Fruit fly (Drosophila melanogaster) whole organism, embryonic: ENCODE measurements around the gene CG13838.
A peak's percentile ranks its signal among the peaks of the same experiment; 100 is the strongest.

Source experiments
- Bgb ChIP-seq: fragments of 200-800 bp; sonication (Bioruptor generic); IDR thresholded peaks from 2 replicates; pipeline ENCODE4 v1.3.6; 2022; ENCODE audit warnings: missing biosample characterization, missing genetic modification characterization; ENCODE audit not compliant: partially characterized antibody
- CG10959 ChIP-seq: fragments of 200-800 bp; sonication (Bioruptor generic); IDR thresholded peaks from 2 replicates; pipeline ENCODE4 v1.3.6; 2022; ENCODE audit warnings: missing biosample characterization, missing genetic modification characterization
- CG11398 ChIP-seq: fragments of 200-800 bp; sonication (Bioruptor generic); optimal IDR thresholded peaks from 2 replicates; lab custom pipeline; 2016; ENCODE audit warnings: missing biosample characterization, missing genetic modification characterization
- CG11696 ChIP-seq: fragments of 200-800 bp; sonication (Bioruptor generic); IDR thresholded peaks from 2 replicates; pipeline ENCODE4 v1.3.6; 2022; ENCODE audit warnings: missing biosample characterization, missing genetic modification characterization
- CG12391 ChIP-seq: fragments of 200-800 bp; sonication (Bioruptor generic); optimal IDR thresholded peaks from 3 replicates; lab custom pipeline; 2018; ENCODE audit warnings: missing biosample characterization, mild to moderate bottlenecking, missing genetic modification characterization, moderate library complexity
- CG12769 ChIP-seq: fragments of 200-800 bp; sonication (Bioruptor generic); optimal IDR thresholded peaks from 2 replicates; lab custom pipeline; 2019; ENCODE audit warnings: missing biosample characterization, mild to moderate bottlenecking, missing genetic modification characterization, moderate library complexity
- CG13287 ChIP-seq: fragments of 200-800 bp; sonication (Bioruptor generic); IDR thresholded peaks from 2 replicates; pipeline ENCODE4 v1.3.6; 2022; ENCODE audit warnings: missing biosample characterization, missing genetic modification characterization; ENCODE audit not compliant: partially characterized antibody
- CG14050 ChIP-seq: fragments of 200-800 bp; sonication (Bioruptor generic); IDR thresholded peaks from 3 replicates; pipeline ENCODE4 v1.3.6; 2022; ENCODE audit warnings: missing biosample characterization, missing genetic modification characterization
- CG15073 ChIP-seq: fragments of 200-800 bp; sonication (Bioruptor generic); optimal IDR thresholded peaks from 2 replicates; lab custom pipeline; 2016; ENCODE audit warnings: missing biosample characterization, missing genetic modification characterization
- CG15514 ChIP-seq: fragments of 200-800 bp; sonication (Bioruptor generic); optimal IDR thresholded peaks from 3 replicates; lab custom pipeline; 2017; ENCODE audit warnings: missing biosample characterization, missing genetic modification characterization, mild to moderate bottlenecking, moderate library complexity, missing genetic modification reagents
- CG15601 ChIP-seq: fragments of 200-800 bp; sonication (Bioruptor generic); optimal IDR thresholded peaks from 3 replicates; lab custom pipeline; 2019; ENCODE audit warnings: missing biosample characterization, mild to moderate bottlenecking, missing genetic modification characterization, moderate library complexity
- CG15696 ChIP-seq: fragments of 200-800 bp; sonication (Bioruptor generic); optimal IDR thresholded peaks from 2 replicates; lab custom pipeline; 2019; ENCODE audit warnings: missing biosample characterization, mild to moderate bottlenecking, missing genetic modification characterization, moderate library complexity
- CG1647 ChIP-seq: fragments of 200-800 bp; sonication (Bioruptor generic); optimal IDR thresholded peaks from 3 replicates; lab custom pipeline; 2016; ENCODE audit warnings: missing biosample characterization, missing genetic modification characterization
- CG16779 ChIP-seq: fragments of 200-800 bp; sonication (Bioruptor generic); IDR thresholded peaks from 2 replicates; pipeline ENCODE4 v1.3.6; 2022; ENCODE audit warnings: missing biosample characterization, missing genetic modification characterization
- CG18476 ChIP-seq: fragments of 200-800 bp; sonication (Bioruptor generic); optimal IDR thresholded peaks from 2 replicates; lab custom pipeline; 2016; ENCODE audit warnings: missing biosample characterization, mild to moderate bottlenecking, missing genetic modification characterization
- CG3281 ChIP-seq: fragments of 200-800 bp; sonication (Bioruptor generic); optimal IDR thresholded peaks from 3 replicates; lab custom pipeline; 2017; ENCODE audit warnings: missing biosample characterization, mild to moderate bottlenecking, missing genetic modification characterization
- CG4707 ChIP-seq: fragments of 200-800 bp; sonication (Bioruptor generic); optimal IDR thresholded peaks from 2 replicates; lab custom pipeline; 2018; ENCODE audit warnings: missing biosample characterization, mild to moderate bottlenecking, missing genetic modification characterization, moderate library complexity
- CG6683 ChIP-seq: fragments of 200-800 bp; sonication (Bioruptor generic); optimal IDR thresholded peaks from 2 replicates; lab custom pipeline; 2017; ENCODE audit warnings: missing biosample characterization, mild to moderate bottlenecking, missing genetic modification characterization, missing genetic modification reagents
- CG6791 ChIP-seq: fragments of 200-800 bp; sonication (Bioruptor generic); IDR thresholded peaks from 3 replicates; pipeline ENCODE4 v1.3.6; 2022; ENCODE audit warnings: missing biosample characterization, missing genetic modification characterization; ENCODE audit not compliant: partially characterized antibody
- Chrac-16 ChIP-seq: fragments of 200-800 bp; sonication (Bioruptor generic); optimal IDR thresholded peaks from 3 replicates; lab custom pipeline; 2016; ENCODE audit warnings: missing biosample characterization, missing genetic modification characterization
- Dad ChIP-seq: fragments of 200-800 bp; sonication (Bioruptor generic); optimal IDR thresholded peaks from 3 replicates; lab custom pipeline; 2016; ENCODE audit warnings: missing biosample characterization, missing genetic modification characterization
- Dfd ChIP-seq, 2 experiments: fragments of >200 bp; optimal IDR thresholded peaks; 2 replicates each; lab custom pipeline; 2017; ENCODE audit warnings: missing biosample characterization in 2 of 2, missing genetic modification characterization in 2 of 2
- Eip74EF ChIP-seq, 2 experiments: fragments of 200-800 bp in 1 of 2; fragments of >200 bp in 1 of 2; sonication (Bioruptor generic) in 1 of 2; optimal IDR thresholded peaks; 2 replicates each; lab custom pipeline; 2017 to 2019; ENCODE audit warnings: missing biosample characterization in 2 of 2, missing genetic modification characterization in 2 of 2, mild to moderate bottlenecking in 1 of 2, moderate library complexity in 1 of 2
- GATAe ChIP-seq: fragments of 200-800 bp; sonication (Bioruptor generic); conservative IDR thresholded peaks from 2 replicates; pipeline ENCODE4 v1.3.6; 2022; ENCODE audit warnings: missing biosample characterization, missing genetic modification characterization
- Gsc ChIP-seq: fragments of 200-800 bp; sonication (Bioruptor generic); IDR thresholded peaks from 2 replicates; pipeline ENCODE4 v1.3.6; 2022; ENCODE audit warnings: missing biosample characterization, missing genetic modification characterization
- H15 ChIP-seq: fragments of 200-800 bp; sonication (Bioruptor generic); IDR thresholded peaks from 3 replicates; pipeline ENCODE4 v1.3.6; 2022; ENCODE audit warnings: missing biosample characterization, missing genetic modification characterization
- HLH54F ChIP-seq: fragments of 200-800 bp; sonication (Bioruptor generic); optimal IDR thresholded peaks from 3 replicates; lab custom pipeline; 2016; ENCODE audit warnings: missing biosample characterization, missing genetic modification characterization
- Hr3 ChIP-seq: fragments of 200-800 bp; sonication (Bioruptor generic); optimal IDR thresholded peaks from 3 replicates; lab custom pipeline; 2016; ENCODE audit warnings: missing biosample characterization, missing genetic modification characterization
- Hr51 ChIP-seq, 2 experiments: fragments of 200-800 bp; sonication (Bioruptor generic); optimal IDR thresholded peaks; 2 replicates in 1 of 2; 3 replicates in 1 of 2; lab custom pipeline; 2016 to 2018; ENCODE audit warnings: missing biosample characterization in 2 of 2, missing genetic modification characterization in 2 of 2, mild to moderate bottlenecking in 1 of 2, moderate library complexity in 1 of 2
- Hr78 ChIP-seq, 2 experiments: fragments of 200-800 bp in 1 of 2; fragments of >200 bp in 1 of 2; sonication (Bioruptor generic) in 1 of 2; optimal IDR thresholded peaks; 2 replicates each; lab custom pipeline; 2017 to 2019; ENCODE audit warnings: missing biosample characterization in 2 of 2, missing genetic modification characterization in 2 of 2, mild to moderate bottlenecking in 1 of 2, moderate library complexity in 1 of 2
- Jarid2 ChIP-seq: fragments of 200-800 bp; sonication (Bioruptor generic); optimal IDR thresholded peaks from 3 replicates; lab custom pipeline; 2017; ENCODE audit warnings: mild to moderate bottlenecking, missing biosample characterization, missing genetic modification reagents, missing genetic modification characterization
- NFAT ChIP-seq: fragments of 200-800 bp; sonication (Bioruptor generic); IDR thresholded peaks from 2 replicates; pipeline ENCODE4 v1.3.6; 2022; ENCODE audit warnings: missing biosample characterization, missing genetic modification characterization
- Ptx1 ChIP-seq: fragments of 200-800 bp; sonication (Bioruptor generic); IDR thresholded peaks from 2 replicates; pipeline ENCODE4 v1.3.6; 2022; ENCODE audit warnings: missing biosample characterization, missing genetic modification characterization
- YL-1 ChIP-seq: fragments of 200-800 bp; sonication (Bioruptor generic); optimal IDR thresholded peaks from 3 replicates; lab custom pipeline; 2017; ENCODE audit warnings: missing biosample characterization, mild to moderate bottlenecking, missing genetic modification characterization
- bbx ChIP-seq: fragments of 200-800 bp; sonication (Bioruptor generic); IDR thresholded peaks from 2 replicates; pipeline ENCODE4 v1.3.6; 2022; ENCODE audit warnings: missing biosample characterization, missing genetic modification characterization; ENCODE audit not compliant: partially characterized antibody
- bowl ChIP-seq: fragments of 200-800 bp; sonication (Bioruptor generic); IDR thresholded peaks from 2 replicates; pipeline ENCODE4 v1.3.6; 2022; ENCODE audit warnings: missing biosample characterization, missing genetic modification characterization
- btn ChIP-seq: fragments of 200-800 bp; sonication (Bioruptor generic); optimal IDR thresholded peaks from 2 replicates; lab custom pipeline; 2016; ENCODE audit warnings: missing biosample characterization, missing genetic modification characterization
- disco-r ChIP-seq: fragments of 200-800 bp; sonication (Bioruptor generic); optimal IDR thresholded peaks from 2 replicates; lab custom pipeline; 2016; ENCODE audit warnings: missing biosample characterization, missing genetic modification characterization
- ewg ChIP-seq: fragments of 200-800 bp; sonication (Bioruptor generic); optimal IDR thresholded peaks from 3 replicates; lab custom pipeline; 2017; ENCODE audit warnings: mild to moderate bottlenecking, missing biosample characterization, missing genetic modification reagents, missing genetic modification characterization
- fd96Cb ChIP-seq: fragments of 200-800 bp; sonication (Bioruptor generic); optimal IDR thresholded peaks from 2 replicates; lab custom pipeline; 2018; ENCODE audit warnings: missing biosample characterization, mild to moderate bottlenecking, missing genetic modification characterization, moderate library complexity
- gfzf ChIP-seq: fragments of 200-800 bp; sonication (Bioruptor generic); optimal IDR thresholded peaks from 2 replicates; lab custom pipeline; 2016; ENCODE audit warnings: missing biosample characterization, mild to moderate bottlenecking, missing genetic modification characterization, moderate library complexity
- gsb-n ChIP-seq: fragments of 200-800 bp; sonication (Bioruptor generic); optimal IDR thresholded peaks from 3 replicates; lab custom pipeline; 2018; ENCODE audit warnings: missing biosample characterization, mild to moderate bottlenecking, missing genetic modification characterization
- inv ChIP-seq: fragments of 200-800 bp; sonication (Bioruptor generic); IDR thresholded peaks from 2 replicates; pipeline ENCODE4 v1.3.6; 2022; ENCODE audit warnings: missing biosample characterization, missing genetic modification characterization; ENCODE audit not compliant: partially characterized antibody
- pita ChIP-seq: fragments of 200-800 bp; sonication (Bioruptor generic); optimal IDR thresholded peaks from 2 replicates; lab custom pipeline; 2017; ENCODE audit warnings: missing biosample characterization, mild to moderate bottlenecking, missing genetic modification characterization
- pros ChIP-seq: fragments of 200-800 bp; sonication (Bioruptor generic); optimal IDR thresholded peaks from 3 replicates; lab custom pipeline; 2019; ENCODE audit warnings: missing biosample characterization, mild to moderate bottlenecking, missing genetic modification characterization, moderate library complexity
- pzg ChIP-seq: fragments of 200-800 bp; sonication (Bioruptor generic); optimal IDR thresholded peaks from 3 replicates; lab custom pipeline; 2018; ENCODE audit warnings: missing biosample characterization, mild to moderate bottlenecking, missing genetic modification characterization, moderate library complexity
- tgo ChIP-seq: fragments of 200-800 bp; sonication (Bioruptor generic); IDR thresholded peaks from 3 replicates; pipeline ENCODE4 v1.3.6; 2022; ENCODE audit warnings: missing biosample characterization, missing genetic modification characterization
- wdn ChIP-seq: fragments of 200-800 bp; sonication (Bioruptor generic); IDR thresholded peaks from 2 replicates; pipeline ENCODE4 v1.3.6; 2022; ENCODE audit warnings: missing biosample characterization, missing genetic modification characterization
- z ChIP-seq: fragments of 200-800 bp; sonication (Bioruptor generic); IDR thresholded peaks from 3 replicates; pipeline ENCODE4 v1.3.6; 2022; ENCODE audit warnings: missing biosample characterization, missing genetic modification characterization

CG13838 gene

DNA sequence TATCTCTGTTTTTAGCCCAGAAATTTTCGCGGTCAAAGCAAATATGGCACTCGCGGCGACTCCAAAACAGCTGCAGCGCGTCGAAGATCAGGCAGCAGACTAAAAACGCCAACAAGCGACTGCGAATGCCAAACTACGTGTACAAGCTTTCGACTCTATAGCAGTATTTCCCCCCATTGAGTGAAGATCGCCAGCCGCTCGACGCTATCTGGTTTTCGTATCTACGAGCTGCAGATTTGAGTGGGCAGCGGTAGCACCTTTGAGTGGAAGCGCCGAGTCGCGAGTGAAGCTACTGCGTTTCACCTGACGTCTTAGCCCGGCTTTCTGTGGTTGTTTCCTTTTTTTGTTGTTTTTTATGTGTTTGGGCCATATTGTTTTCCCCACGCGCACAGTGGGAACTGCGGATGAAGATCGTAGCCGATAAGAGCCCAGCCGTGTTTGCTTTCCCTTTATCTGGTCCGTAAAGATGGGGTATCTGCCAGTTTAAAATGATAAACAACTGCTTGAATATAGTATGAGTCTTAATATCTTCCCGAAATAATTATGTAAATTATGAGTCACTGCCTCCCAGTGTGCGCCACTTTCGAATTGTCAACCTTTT lies 6.1 kb downstream of the CG13838 start, which contains the start of gene CG17121 (continued):
- TF ChIP-seq CG3281 (GFP tag; lab: Kevin White, UChicago) (no peak), fd96Cb (tag; lab: Kevin White, UChicago) (no peak), NFAT (GFP tag; lab: Robert Waterston, UW) (no peak), pita (GFP tag; lab: Kevin White, UChicago) (no peak), CG12769 (tag; lab: Kevin White, UChicago) (peak; percentile 63), CG11696 (GFP tag; lab: Robert Waterston, UW) (no peak), CG16779 (GFP tag; lab: Robert Waterston, UW) (no peak), ewg (GFP tag; lab: Kevin White, UChicago) (no peak), bowl (GFP tag; lab: Robert Waterston, UW) (no peak), Ptx1 (GFP tag; lab: Robert Waterston, UW) (no peak), CG10959 (no peak), CG15073 (GFP tag; lab: Kevin White, UChicago) (no peak), Chrac-16 (GFP tag; lab: Kevin White, UChicago) (no peak), GATAe (no peak), disco-r (no peak), CG4707 (GFP tag; lab: Kevin White, UChicago) (peak; percentile 64), Hr78 (GFP tag; optimal IDR thresholded peaks at IDR 0.05; lab: Kevin White, UChicago) (no peak), H15 (GFP tag; lab: Robert Waterston, UW) (no peak), YL-1 (GFP tag; lab: Kevin White, UChicago) (no peak), CG12391 (tag; lab: Kevin White, UChicago) (no peak), Dfd (GFP tag; optimal IDR thresholded peaks at IDR 0.05; lab: Kevin White, UChicago) (no peak), Bgb (GFP tag; lab: Robert Waterston, UW) (peak; percentile 18; the same call in 1 of the 2 replicates), btn (GFP tag; lab: Kevin White, UChicago) (no peak), pzg (GFP tag; lab: Kevin White, UChicago) (no peak), HLH54F (GFP tag; lab: Kevin White, UChicago) (no peak), Hr3 (GFP tag; lab: Kevin White, UChicago) (no peak), CG15514 (no peak), CG14050 (no peak), CG15696 (no peak), CG6683 (GFP tag; lab: Kevin White, UChicago) (no peak), CG15601 (no peak), tgo (GFP tag; lab: Robert Waterston, UW) (no peak), Jarid2 (GFP tag; lab: Kevin White, UChicago) (peak; percentile 20), bbx (GFP tag; lab: Robert Waterston, UW) (0 out of 2 replicates have a peak, but pooled peaks have one; percentile 30), wdn (GFP tag; lab: Robert Waterston, UW) (no peak), pros (GFP tag; lab: Kevin White, UChicago) (peak; percentile 94), inv (GFP tag; lab: Robert Waterston, UW) (no peak), Hr51 (GFP tag; optimal IDR thresholded peaks at IDR 0.05; lab: Kevin White, UChicago) (no peak), CG6791 (GFP tag; lab: Robert Waterston, UW) (0 out of 3 replicates have a peak, but pooled peaks have one; percentile 38), gfzf (no peak), Dad (GFP tag; lab: Kevin White, UChicago) (no peak), gsb-n (tag; lab: Kevin White, UChicago) (no peak), CG18476 (GFP tag; lab: Kevin White, UChicago) (no peak), CG1647 (GFP tag; lab: Kevin White, UChicago) (no peak), z (GFP tag; lab: Robert Waterston, UW) (peak; percentile 97), Gsc (no peak), Eip74EF (GFP tag; optimal IDR thresholded peaks at IDR 0.05; lab: Kevin White, UChicago) (no peak), CG11398 (GFP tag; lab: Kevin White, UChicago) (no peak), CG13287 (GFP tag; lab: Robert Waterston, UW) (peak; percentile 24; the same call in 1 of the 2 replicates)
